Worm (Caenorhabditis elegans) whole organism, L2 larva: Measurements from ENCODE around the gene gba-1.
"Not testable (repeated sequence)": the region's sequence is repeated elsewhere in the genome, so short reads cannot be mapped to it uniquely, and the experiment has no call there.

Experiments
- C34F6.9 ChIP-seq: fragments of 150-350 bp; optimal IDR thresholded peaks from 2 replicates; lab custom pipeline; 2014; ENCODE audit warnings: missing biosample characterization, missing genetic modification characterization
- F13H6.1 ChIP-seq: sonication (generic microtip); optimal IDR thresholded peaks from 2 replicates; lab custom pipeline; 2016; ENCODE audit warnings: missing genetic modification characterization, missing compliant biosample characterization
- Y55F3AM.14 ChIP-seq: fragments of 200-800 bp; sonication (Bioruptor generic); optimal IDR thresholded peaks from 2 replicates; lab custom pipeline; 2018; ENCODE audit warnings: mild to moderate bottlenecking, missing genetic modification characterization, missing compliant biosample characterization
- ZK546.5 ChIP-seq: sonication (generic microtip); optimal IDR thresholded peaks from 2 replicates; lab custom pipeline; 2017; ENCODE audit warnings: missing biosample characterization, missing genetic modification characterization
- aly-2 ChIP-seq: fragments of 150-350 bp; optimal IDR thresholded peaks from 2 replicates; lab custom pipeline; 2014; ENCODE audit warnings: missing biosample characterization, missing genetic modification characterization
- blmp-1 ChIP-seq: sonication (generic microtip); optimal IDR thresholded peaks from 2 replicates; lab custom pipeline; 2017; ENCODE audit warnings: missing genetic modification characterization, mild to moderate bottlenecking, missing compliant biosample characterization, antibody characterized with exemption, moderate library complexity; ENCODE audit not compliant: insufficient read depth
- ceh-16 ChIP-seq: fragments of 150-350 bp; optimal IDR thresholded peaks from 2 replicates; lab custom pipeline; 2014; ENCODE audit warnings: missing biosample characterization, missing genetic modification characterization
- ceh-82 ChIP-seq: fragments of 150-350 bp; optimal IDR thresholded peaks from 2 replicates; lab custom pipeline; 2014; ENCODE audit warnings: missing biosample characterization, missing genetic modification characterization
- crh-2 ChIP-seq: sonication (generic microtip); optimal IDR thresholded peaks from 2 replicates; lab custom pipeline; 2017; ENCODE audit warnings: missing biosample characterization, missing genetic modification characterization
- egl-27 ChIP-seq: sonication (generic microtip); optimal IDR thresholded peaks from 3 replicates; lab custom pipeline; 2017; ENCODE audit warnings: missing biosample characterization, missing genetic modification reagents, missing genetic modification characterization
- elt-1 ChIP-seq: fragments of 150-350 bp; optimal IDR thresholded peaks from 2 replicates; lab custom pipeline; 2014; ENCODE audit warnings: missing biosample characterization, missing genetic modification characterization
- elt-3 ChIP-seq: sonication (generic microtip); optimal IDR thresholded peaks from 2 replicates; lab custom pipeline; 2017; ENCODE audit warnings: missing biosample characterization, missing genetic modification characterization
- fos-1 ChIP-seq: fragments of 150-350 bp; optimal IDR thresholded peaks from 2 replicates; lab custom pipeline; 2014; ENCODE audit warnings: missing biosample characterization, missing genetic modification characterization
- gmeb-1 ChIP-seq: fragments of 150-350 bp; optimal IDR thresholded peaks from 2 replicates; lab custom pipeline; 2014; ENCODE audit warnings: missing biosample characterization, missing genetic modification characterization
- lin-11 ChIP-seq: fragments of 150-350 bp; sonication (generic microtip); optimal IDR thresholded peaks from 2 replicates; lab custom pipeline; 2014; ENCODE audit warnings: missing biosample characterization, missing genetic modification characterization, inconsistent platforms, mixed read lengths
- lin-13 ChIP-seq: fragments of 150-350 bp; optimal IDR thresholded peaks from 2 replicates; lab custom pipeline; 2014; ENCODE audit warnings: missing biosample characterization, missing genetic modification reagents, missing genetic modification characterization
- lsy-2 ChIP-seq, 2 experiments: fragments of 150-350 bp in 1 of 2; sonication (generic microtip) in 1 of 2; optimal IDR thresholded peaks; 2 replicates each; lab custom pipeline; 2014 to 2017; ENCODE audit warnings: missing biosample characterization in 2 of 2, missing genetic modification characterization in 2 of 2
- mab-5 ChIP-seq: fragments of 150-350 bp; optimal IDR thresholded peaks from 2 replicates; lab custom pipeline; 2014; ENCODE audit warnings: missing biosample characterization, missing genetic modification characterization
- mbf-1 ChIP-seq: sonication (generic microtip); optimal IDR thresholded peaks from 2 replicates; lab custom pipeline; 2017; ENCODE audit warnings: missing biosample characterization, missing genetic modification characterization
- mdl-1 ChIP-seq, 2 experiments: fragments of 150-350 bp in 1 of 2; sonication (generic microtip) in 1 of 2; optimal IDR thresholded peaks; 2 replicates each; lab custom pipeline; 2017; ENCODE audit warnings: missing biosample characterization in 2 of 2, missing genetic modification characterization in 2 of 2
- nhr-10 ChIP-seq: sonication (generic microtip); optimal IDR thresholded peaks from 2 replicates; lab custom pipeline; 2017; ENCODE audit warnings: missing biosample characterization, missing genetic modification characterization
- nhr-129 ChIP-seq: fragments of 150-350 bp; optimal IDR thresholded peaks from 2 replicates; lab custom pipeline; 2014; ENCODE audit warnings: missing biosample characterization, missing genetic modification characterization
- nhr-21 ChIP-seq: fragments of 150-350 bp; optimal IDR thresholded peaks from 2 replicates; lab custom pipeline; 2014; ENCODE audit warnings: missing biosample characterization, missing genetic modification characterization
- nhr-6 ChIP-seq: fragments of 150-350 bp; optimal IDR thresholded peaks from 2 replicates; lab custom pipeline; 2014; ENCODE audit warnings: missing biosample characterization, missing genetic modification characterization
- nhr-77 ChIP-seq: fragments of 150-350 bp; optimal IDR thresholded peaks from 2 replicates; lab custom pipeline; 2014; ENCODE audit warnings: missing biosample characterization, missing genetic modification characterization
- peb-1 ChIP-seq: fragments of 150-350 bp; optimal IDR thresholded peaks from 2 replicates; lab custom pipeline; 2014; ENCODE audit warnings: missing biosample characterization, missing genetic modification characterization
- skn-1 ChIP-seq: sonication (generic microtip); optimal IDR thresholded peaks from 2 replicates; lab custom pipeline; 2017; ENCODE audit warnings: missing biosample characterization, missing genetic modification characterization
- sma-3 ChIP-seq: sonication (generic microtip); optimal IDR thresholded peaks from 2 replicates; lab custom pipeline; 2016; ENCODE audit warnings: missing genetic modification reagents, missing genetic modification characterization, missing compliant biosample characterization
- sma-9 ChIP-seq, 2 experiments: fragments of 150-350 bp in 1 of 2; sonication (generic microtip) in 1 of 2; optimal IDR thresholded peaks; 2 replicates each; lab custom pipeline; 2014 to 2016; ENCODE audit warnings: missing genetic modification characterization in 2 of 2, mild to moderate bottlenecking in 1 of 2, missing biosample characterization in 1 of 2, missing compliant biosample characterization in 1 of 2, missing genetic modification reagents in 1 of 2, moderate library complexity in 1 of 2
- unc-55 ChIP-seq: fragments of 150-350 bp; sonication (generic microtip); optimal IDR thresholded peaks from 3 replicates; lab custom pipeline; 2014; ENCODE audit warnings: missing biosample characterization, missing genetic modification reagents, missing genetic modification characterization
- unc-62 ChIP-seq: fragments of 150-350 bp; optimal IDR thresholded peaks from 2 replicates; lab custom pipeline; 2014; ENCODE audit warnings: missing biosample characterization, missing genetic modification reagents, missing genetic modification characterization

The gba-1 gene

ce11 chrII:2145566-2145965, 31.0 kb upstream of the gba-1 start, which contains the start of gene C40A11.6:
Gene C40A11.6 (minus strand): TSS chrII:2145666.
- TF ChIP-seq egl-27 (tag; lab: Kevin White, UChicago) (no peak), ZK546.5 (tag; lab: Kevin White, UChicago) (no peak), nhr-77 (tag; lab: Kevin White, UChicago) (no peak), blmp-1 (tag; lab: Kevin White, UChicago) (no peak), mdl-1 (tag; optimal IDR thresholded peaks at IDR 0.05; lab: Kevin White, UChicago) (no peak), F13H6.1 (tag; lab: Kevin White, UChicago) (no peak), elt-3 (tag; lab: Kevin White, UChicago) (no peak), Y55F3AM.14 (GFP tag; lab: Kevin White, UChicago) (no peak), crh-2 (tag; lab: Kevin White, UChicago) (no peak), sma-3 (GFP tag; lab: Kevin White, UChicago) (no peak), C34F6.9 (tag; lab: Kevin White, UChicago) (no peak), mab-5 (no peak), nhr-6 (no peak), nhr-129 (tag; lab: Kevin White, UChicago) (no peak), lin-13 (GFP tag; lab: Kevin White, UChicago) (no peak), nhr-10 (tag; lab: Kevin White, UChicago) (no peak)

ce11 chrII:2146900-2147375, 29.6 kb upstream of the gba-1 start, which contains the start of gene C40A11.2:
Gene C40A11.2 (plus strand): TSS chrII:2146950.
- TF ChIP-seq gmeb-1 (tag; lab: Kevin White, UChicago), result no peak
- TF ChIP-seq elt-1 (tag; lab: Kevin White, UChicago), result no peak
- TF ChIP-seq mab-5, result no peak
- no peak for TF ChIP-seq elt-3 (tag; lab: Kevin White, UChicago)

ce11 chrII:2150485-2150985, 26.0 kb upstream of the gba-1 start, which contains the start of the genes C40A11.7 and C40A11.8:
Gene C40A11.7 (minus strand): TSS chrII:2150585.
Gene C40A11.8 (minus strand): TSS chrII:2150935.
- no peak for TF ChIP-seq sma-9 (GFP tag; optimal IDR thresholded peaks at IDR 0.05; lab: Kevin White, UChicago)
- no peak for TF ChIP-seq sma-9 (tag; optimal IDR thresholded peaks at IDR 0.05; lab: Kevin White, UChicago)
- no peak for TF ChIP-seq mbf-1
- TF ChIP-seq aly-2 (tag; lab: Kevin White, UChicago), result no peak
- no peak for TF ChIP-seq unc-55 (GFP tag; lab: Kevin White, UChicago)
- TF ChIP-seq lin-13 (GFP tag; lab: Kevin White, UChicago), result no peak
- TF ChIP-seq ceh-16 (tag; lab: Kevin White, UChicago), result no peak
- TF ChIP-seq lin-11 (tag; lab: Kevin White, UChicago), result no peak
- TF ChIP-seq unc-62 (GFP tag; lab: Kevin White, UChicago), result no peak
- TF ChIP-seq skn-1 (tag; lab: Kevin White, UChicago), result no peak
- TF ChIP-seq crh-2 (tag; lab: Kevin White, UChicago), result no peak
- TF ChIP-seq lsy-2 (tag; optimal IDR thresholded peaks at IDR 0.05; lab: Kevin White, UChicago), result no peak
- TF ChIP-seq gmeb-1 (tag; lab: Kevin White, UChicago), result no peak
- TF ChIP-seq mdl-1 (tag; optimal IDR thresholded peaks at IDR 0.05; lab: Kevin White, UChicago), result no peak
- TF ChIP-seq elt-3 (tag; lab: Kevin White, UChicago), result no peak
- TF ChIP-seq ceh-82 (tag; lab: Kevin White, UChicago), result no peak

ce11 chrII:2152455-2152854, 24.1 kb upstream of the gba-1 start:
- TF ChIP-seq mab-5 (no peak), nhr-21 (tag; lab: Kevin White, UChicago) (no peak), unc-62 (GFP tag; lab: Kevin White, UChicago) (no peak), sma-9 (GFP tag; optimal IDR thresholded peaks at IDR 0.05; lab: Kevin White, UChicago) (no peak), sma-9 (tag; optimal IDR thresholded peaks at IDR 0.05; lab: Kevin White, UChicago) (no peak), fos-1 (tag; lab: Kevin White, UChicago) (peak; percentile 64), nhr-129 (tag; lab: Kevin White, UChicago) (no peak)

- TF ChIP-seq lin-13 (GFP tag; lab: Kevin White, UChicago); peb-1 (tag; lab: Kevin White, UChicago); egl-27 (tag; lab: Kevin White, UChicago): not testable (repeated sequence)
Observed at ce11 chrII:2153708-2154107, 22.8 kb upstream of the gba-1 start, which contains the start of gene math-18. Gene math-18 (plus strand): TSS chrII:2154008.
